Fruit fly (Drosophila melanogaster): ENCODE results near the gene Josd.

Gene Josd

dm6 chrX:6287842-6288241 lies 26.9 kb downstream of the Josd start, which contains the start of the genes Top3beta and wuho (continued):
- TF ChIP-seq slou (GFP tag; optimal IDR thresholded peaks at IDR 0.05) (no peak), CG31388 (GFP tag; optimal IDR thresholded peaks at IDR 0.05) (no peak), PHDP (tag; optimal IDR thresholded peaks at IDR 0.05) (peak; percentile 32), row (GFP tag; IDR thresholded peaks at IDR 0.05) (peak; percentile 67), Ptx1 (GFP tag; IDR thresholded peaks at IDR 0.05) (peak; percentile 34; the same call in 1 of the 2 replicates), nmo (GFP tag; optimal IDR thresholded peaks at IDR 0.05) (peak; percentile 47), kni (GFP tag; optimal IDR thresholded peaks at IDR 0.05) (no peak), odd (GFP tag; optimal IDR thresholded peaks at IDR 0.05) (no peak), otp (GFP tag; IDR thresholded peaks at IDR 0.05) (no peak), Dref (GFP tag; IDR thresholded peaks at IDR 0.05) (peak; percentile 88), Max (GFP tag; optimal IDR thresholded peaks at IDR 0.05) (peak; percentile 17), Sox102F (GFP tag; optimal IDR thresholded peaks at IDR 0.05) (no peak), stc (GFP tag; IDR thresholded peaks at IDR 0.05) (no peak), gt (GFP tag; IDR thresholded peaks at IDR 0.05) (no peak), CG34422 (GFP tag; IDR thresholded peaks at IDR 0.05) (peak; percentile 68; the same call in 2 of the 3 replicates), maf-S (GFP tag; optimal IDR thresholded peaks at IDR 0.05) (peak; percentile 57), HHEX (GFP tag; optimal IDR thresholded peaks at IDR 0.05) (no peak), zfh1 (GFP tag; IDR thresholded peaks at IDR 0.05) (0 out of 3 replicates have a peak, but pooled peaks have one; percentile 4), CG2712 (tag; optimal IDR thresholded peaks at IDR 0.05) (peak; percentile 55), CG33213 (GFP tag; optimal IDR thresholded peaks at IDR 0.05) (peak; percentile 81), CG13894 (tag; optimal IDR thresholded peaks at IDR 0.05) (peak; percentile 97), CG5245 (GFP tag; optimal IDR thresholded peaks at IDR 0.05) (no peak), CG15514 (GFP tag; optimal IDR thresholded peaks at IDR 0.05) (peak; percentile 88), CG5180 (GFP tag; optimal IDR thresholded peaks at IDR 0.05) (no peak), mirr (GFP tag; optimal IDR thresholded peaks at IDR 0.05) (peak; percentile 36), gsb (GFP tag; IDR thresholded peaks at IDR 0.05) (no peak), gsb-n (tag; optimal IDR thresholded peaks at IDR 0.05) (peak; percentile 93), nerfin-2 (GFP tag; IDR thresholded peaks at IDR 0.05; ENCODE audit: partially characterized antibody) (peak; percentile 18; the same call in 1 of the 2 replicates), CG18262 (tag; optimal IDR thresholded peaks at IDR 0.05) (no peak), CG6813 (GFP tag; optimal IDR thresholded peaks at IDR 0.05) (no peak), nau (GFP tag; optimal IDR thresholded peaks at IDR 0.05) (no peak), CG15073 (GFP tag; optimal IDR thresholded peaks at IDR 0.05) (no peak), CG12942 (GFP tag; optimal IDR thresholded peaks at IDR 0.05) (no peak), CG9817 (tag; optimal IDR thresholded peaks at IDR 0.05) (no peak), dmrt11E (tag; optimal IDR thresholded peaks at IDR 0.05) (no peak), H15 (GFP tag; IDR thresholded peaks at IDR 0.05) (no peak), Dip3 (GFP tag; optimal IDR thresholded peaks at IDR 0.05) (no peak), nom (GFP tag; optimal IDR thresholded peaks at IDR 0.05) (peak; percentile 19), dpn (GFP tag; optimal IDR thresholded peaks at IDR 0.05) (peak; percentile 51 to 60), az2 (GFP tag; optimal IDR thresholded peaks at IDR 0.05) (peak; percentile 2), CG4707 (GFP tag; optimal IDR thresholded peaks at IDR 0.05) (no peak), CG12744 (GFP tag; optimal IDR thresholded peaks at IDR 0.05) (peak; percentile 4), dysf (GFP tag; IDR thresholded peaks at IDR 0.05) (peak; percentile 18; the same call in 1 of the 3 replicates), CG8281 (tag; optimal IDR thresholded peaks at IDR 0.05) (no peak), CG9609 (GFP tag; optimal IDR thresholded peaks at IDR 0.05) (no peak), CG12236 (GFP tag; optimal IDR thresholded peaks at IDR 0.05) (no peak), CG13624 (GFP tag; optimal IDR thresholded peaks at IDR 0.05) (peak; percentile 77), CG11504 (tag; optimal IDR thresholded peaks at IDR 0.05) (no peak), tx (GFP tag; optimal IDR thresholded peaks at IDR 0.05) (no peak), Ssrp (tag; optimal IDR thresholded peaks at IDR 0.05) (no peak)
